Fruit fly (Drosophila melanogaster): Measurements from ENCODE around the gene ex.

- TF ChIP-seq Myc (optimal IDR thresholded peaks at IDR 0.05), result no peak
- TF ChIP-seq Sin3A (optimal IDR thresholded peaks at IDR 0.05), result no peak
- TF ChIP-seq insv (optimal IDR thresholded peaks at IDR 0.05), result no peak
- TF ChIP-seq psq (optimal IDR thresholded peaks at IDR 0.05), result no peak
- no peak for TF ChIP-seq h (optimal IDR thresholded peaks at IDR 0.05)
Observed at dm6 chr2L:437498-437897, 6.5 kb downstream of the ex start.
